Worm (Caenorhabditis elegans) whole organism, L1 larva: ENCODE results near the gene far-7.

Experiments
- F16B12.6 ChIP-seq: fragments of 150-350 bp; optimal IDR thresholded peaks from 2 replicates; lab custom pipeline; 2014; ENCODE audit warnings: missing biosample characterization, missing genetic modification characterization
- alr-1 ChIP-seq: fragments of 200-800 bp; sonication (Bioruptor generic); optimal IDR thresholded peaks from 2 replicates; lab custom pipeline; 2018; ENCODE audit warnings: borderline replicate concordance, mild to moderate bottlenecking, missing genetic modification characterization, missing compliant biosample characterization
- ama-1 ChIP-seq: fragments of 150-350 bp; optimal IDR thresholded peaks from 2 replicates; lab custom pipeline; 2014
- blmp-1 ChIP-seq: fragments of 150-350 bp; optimal IDR thresholded peaks from 2 replicates; lab custom pipeline; 2014; ENCODE audit warnings: missing biosample characterization, missing genetic modification characterization
- ces-1 ChIP-seq: fragments of 150-350 bp; optimal IDR thresholded peaks from 2 replicates; lab custom pipeline; 2014; ENCODE audit warnings: missing biosample characterization, missing genetic modification reagents, missing genetic modification characterization
- dpl-1 ChIP-seq, 3 experiments: fragments of 150-350 bp in 2 of 3; sonication (generic microtip) in 1 of 3; optimal IDR thresholded peaks; 2 replicates each; lab custom pipeline; 2014 to 2017; ENCODE audit warnings: missing biosample characterization in 3 of 3, missing genetic modification characterization in 3 of 3, missing genetic modification reagents in 3 of 3
- efl-1 ChIP-seq, 4 experiments: fragments of 150-350 bp; optimal IDR thresholded peaks in 3 of 4; peaks in 1 of 4; 1 replicate in 1 of 4; 2 replicates in 3 of 4; lab custom pipeline; 2014; ENCODE audit warnings: missing biosample characterization in 2 of 4, missing genetic modification characterization in 2 of 4, missing genetic modification reagents in 2 of 4
- elt-2 ChIP-seq: sonication (generic microtip); optimal IDR thresholded peaks from 2 replicates; lab custom pipeline; 2016; ENCODE audit warnings: missing genetic modification characterization, mild to moderate bottlenecking, inconsistent platforms, missing compliant biosample characterization, missing genetic modification reagents
- elt-3 ChIP-seq, 6 experiments: fragments of 150-350 bp in 1 of 6; sonication (generic microtip); optimal IDR thresholded peaks; 2 replicates each; lab custom pipeline; 2017 to 2018; ENCODE audit warnings: missing biosample characterization in 6 of 6, missing genetic modification characterization in 6 of 6, inconsistent platforms in 1 of 6
- ets-5 ChIP-seq: fragments of 200-800 bp; sonication (Bioruptor generic); IDR thresholded peaks from 2 replicates; pipeline ENCODE4 v1.3.6; 2022; ENCODE audit warnings: missing genetic modification characterization, missing compliant biosample characterization
- fkh-10 ChIP-seq: sonication (generic microtip); optimal IDR thresholded peaks from 2 replicates; lab custom pipeline; 2017; ENCODE audit warnings: missing biosample characterization, missing genetic modification reagents, missing genetic modification characterization
- fkh-8 ChIP-seq: sonication (generic microtip); optimal IDR thresholded peaks from 2 replicates; lab custom pipeline; 2016; ENCODE audit warnings: mild to moderate bottlenecking, missing genetic modification characterization, missing compliant biosample characterization
- grh-1 ChIP-seq: fragments of 200-800 bp; sonication (Bioruptor generic); IDR thresholded peaks from 2 replicates; pipeline ENCODE4 v1.3.6; 2022; ENCODE audit warnings: missing genetic modification reagents, missing genetic modification characterization, missing compliant biosample characterization
- hpl-2 ChIP-seq: fragments of 150-350 bp; optimal IDR thresholded peaks from 2 replicates; lab custom pipeline; 2014; ENCODE audit warnings: missing biosample characterization, missing genetic modification reagents, missing genetic modification characterization
- lin-14 ChIP-seq: fragments of 200-800 bp; sonication (Bioruptor generic); optimal IDR thresholded peaks from 2 replicates; lab custom pipeline; 2018; ENCODE audit warnings: mild to moderate bottlenecking, missing genetic modification characterization, moderate library complexity, missing compliant biosample characterization
- lin-15B ChIP-seq: fragments of 150-350 bp; sonication (generic microtip); optimal IDR thresholded peaks from 3 replicates; lab custom pipeline; 2014; ENCODE audit warnings: missing biosample characterization, missing genetic modification characterization
- lin-35 ChIP-seq, 2 experiments: fragments of 150-350 bp; optimal IDR thresholded peaks; 2 replicates each; lab custom pipeline; 2014; ENCODE audit warnings: missing biosample characterization in 2 of 2, missing genetic modification characterization in 2 of 2, missing genetic modification reagents in 2 of 2
- lin-39 ChIP-seq: fragments of 150-350 bp; optimal IDR thresholded peaks from 2 replicates; lab custom pipeline; 2014; ENCODE audit warnings: missing biosample characterization, missing genetic modification reagents, missing genetic modification characterization
- lir-3 ChIP-seq: sonication (generic microtip); optimal IDR thresholded peaks from 2 replicates; lab custom pipeline; 2016; ENCODE audit warnings: mild to moderate bottlenecking, missing genetic modification characterization, moderate library complexity, missing compliant biosample characterization; ENCODE audit not compliant: poor library complexity
- lsy-2 ChIP-seq, 2 experiments: fragments of 150-350 bp; optimal IDR thresholded peaks; 2 replicates each; lab custom pipeline; 2014; ENCODE audit warnings: missing biosample characterization in 2 of 2, missing genetic modification characterization in 2 of 2
- mab-9 ChIP-seq: fragments of 200-800 bp; sonication (Bioruptor generic); IDR thresholded peaks from 2 replicates; pipeline ENCODE4 v1.3.6; 2022; ENCODE audit warnings: missing genetic modification reagents, missing genetic modification characterization, missing compliant biosample characterization
- mdl-1 ChIP-seq, 2 experiments: fragments of 150-350 bp; optimal IDR thresholded peaks; 2 replicates each; lab custom pipeline; 2014 to 2017; ENCODE audit warnings: missing biosample characterization in 2 of 2, missing genetic modification characterization in 2 of 2, inconsistent platforms in 1 of 2
- mef-2 ChIP-seq: fragments of 150-350 bp; optimal IDR thresholded peaks from 2 replicates; lab custom pipeline; 2014; ENCODE audit warnings: missing biosample characterization, missing genetic modification characterization
- nhr-12 ChIP-seq: sonication (generic microtip); optimal IDR thresholded peaks from 2 replicates; lab custom pipeline; 2017; ENCODE audit warnings: missing biosample characterization, missing genetic modification characterization
- nhr-20 ChIP-seq: sonication (generic microtip); optimal IDR thresholded peaks from 2 replicates; lab custom pipeline; 2016; ENCODE audit warnings: mild to moderate bottlenecking, missing genetic modification characterization, missing compliant biosample characterization
- nhr-47 ChIP-seq: sonication (generic microtip); optimal IDR thresholded peaks from 2 replicates; lab custom pipeline; 2016; ENCODE audit warnings: mild to moderate bottlenecking, missing genetic modification characterization, moderate library complexity, missing compliant biosample characterization
- nhr-71 ChIP-seq: sonication (generic microtip); optimal IDR thresholded peaks from 2 replicates; lab custom pipeline; 2016; ENCODE audit warnings: mild to moderate bottlenecking, missing genetic modification characterization, moderate library complexity, missing compliant biosample characterization
- nhr-77 ChIP-seq: fragments of 150-350 bp; optimal IDR thresholded peaks from 2 replicates; lab custom pipeline; 2014; ENCODE audit warnings: missing biosample characterization, missing genetic modification characterization
- nhr-84 ChIP-seq: sonication (generic microtip); optimal IDR thresholded peaks from 2 replicates; lab custom pipeline; 2017; ENCODE audit warnings: missing biosample characterization, missing genetic modification characterization
- nhr-85 ChIP-seq: sonication (generic microtip); peaks from one replicate; lab custom pipeline; 2016; ENCODE audit warnings: missing genetic modification characterization, inconsistent platforms, missing compliant biosample characterization
- nhr-90 ChIP-seq: sonication (generic microtip); optimal IDR thresholded peaks from 2 replicates; lab custom pipeline; 2016; ENCODE audit warnings: mild to moderate bottlenecking, missing genetic modification characterization, missing compliant biosample characterization; ENCODE audit not compliant: poor library complexity
- pag-3 ChIP-seq: sonication (generic microtip); optimal IDR thresholded peaks from 2 replicates; lab custom pipeline; 2017; ENCODE audit warnings: missing genetic modification characterization, mild to moderate bottlenecking, missing compliant biosample characterization, antibody characterized with exemption, borderline replicate concordance; ENCODE audit not compliant: insufficient read depth
- pax-3 ChIP-seq: fragments of 200-800 bp; sonication (Bioruptor generic); optimal IDR thresholded peaks from 2 replicates; lab custom pipeline; 2018; ENCODE audit warnings: mild to moderate bottlenecking, missing genetic modification characterization, moderate library complexity, missing compliant biosample characterization
- snu-23 ChIP-seq: sonication (generic microtip); optimal IDR thresholded peaks from 2 replicates; lab custom pipeline; 2016; ENCODE audit warnings: missing genetic modification characterization, missing compliant biosample characterization
- sptf-1 ChIP-seq: fragments of 150-350 bp; optimal IDR thresholded peaks from 2 replicates; lab custom pipeline; 2014; ENCODE audit warnings: missing biosample characterization, missing genetic modification characterization
- tbx-2 ChIP-seq: sonication (generic microtip); optimal IDR thresholded peaks from 2 replicates; lab custom pipeline; 2016; ENCODE audit warnings: missing genetic modification characterization, missing compliant biosample characterization
- tlp-1 ChIP-seq: fragments of 150-350 bp; optimal IDR thresholded peaks from 2 replicates; lab custom pipeline; 2014; ENCODE audit warnings: missing biosample characterization, missing genetic modification characterization
- unc-130 ChIP-seq: fragments of 150-350 bp; optimal IDR thresholded peaks from 2 replicates; lab custom pipeline; 2017; ENCODE audit warnings: missing biosample characterization, missing genetic modification characterization, inconsistent platforms
- unc-62 ChIP-seq: fragments of 150-350 bp; optimal IDR thresholded peaks from 2 replicates; lab custom pipeline; 2014; ENCODE audit warnings: missing biosample characterization, missing genetic modification reagents, missing genetic modification characterization
- vab-15 ChIP-seq: sonication (generic microtip); optimal IDR thresholded peaks from 2 replicates; lab custom pipeline; 2017; ENCODE audit warnings: missing genotype, mild to moderate bottlenecking, missing genetic modification characterization, missing compliant biosample characterization
- ztf-11 ChIP-seq, 2 experiments: sonication (generic microtip); optimal IDR thresholded peaks; 2 replicates each; lab custom pipeline; 2016 to 2017; ENCODE audit warnings: missing genetic modification characterization in 2 of 2, missing biosample characterization in 1 of 2, missing compliant biosample characterization in 1 of 2
- ztf-4 ChIP-seq: fragments of 150-350 bp; optimal IDR thresholded peaks from 2 replicates; lab custom pipeline; 2014; ENCODE audit warnings: missing biosample characterization, missing genetic modification characterization

far-7 gene

ce11 chrII:319459-319858 is at the start of gene far-7:
Gene far-7, plus strand, starts transcription at chrII:319789.
- TF ChIP-seq efl-1 (optimal IDR thresholded peaks at IDR 0.05; lab: Kevin White, UChicago) (no peak), efl-1 (GFP tag; optimal IDR thresholded peaks at IDR 0.05 in 1 of 2; lab: Kevin White, UChicago) (peak in 1 of 2 experiments; percentile 12), hpl-2 (GFP tag; lab: Kevin White, UChicago) (no peak), nhr-20 (tag; lab: Kevin White, UChicago) (peak; percentile 46), nhr-71 (tag; lab: Kevin White, UChicago) (peak; percentile 15), nhr-90 (tag; lab: Kevin White, UChicago) (peak; percentile 36), lin-35 (GFP tag; optimal IDR thresholded peaks at IDR 0.05; lab: Kevin White, UChicago) (peak in 1 of 2 experiments; percentile 41), lsy-2 (tag; optimal IDR thresholded peaks at IDR 0.05; lab: Kevin White, UChicago) (no peak), elt-3 (tag; optimal IDR thresholded peaks at IDR 0.05; lab: Kevin White, UChicago) (peak in 2 of 6 experiments; percentile 16 to 50), lin-14 (GFP tag; lab: Kevin White, UChicago) (peak; percentile 58), nhr-47 (tag; lab: Kevin White, UChicago) (no peak), ets-5 (no peak), nhr-85 (peak; percentile 66), blmp-1 (peak; percentile 47), ama-1 (lab: Kevin White, UChicago) (peak; percentile 53), grh-1 (GFP tag; lab: Robert Waterston, UW) (peak; percentile 36; the same call in 1 of the 2 replicates), tbx-2 (tag; lab: Kevin White, UChicago) (peak; percentile 7), snu-23 (GFP tag; lab: Kevin White, UChicago) (peak; percentile 57), mdl-1 (tag; optimal IDR thresholded peaks at IDR 0.05; lab: Kevin White, UChicago) (peak in 1 of 2 experiments; percentile 35), ztf-4 (tag; lab: Kevin White, UChicago) (no peak)

ce11 chrII:273872-274271 is 45.7 kb upstream of the far-7 start, which contains the start of gene B0432.7:
Gene B0432.7, minus strand, starts transcription at chrII:273972.
- TF ChIP-seq alr-1 (tag; lab: Kevin White, UChicago) (no peak), lin-15B (no peak), pag-3 (tag; lab: Kevin White, UChicago) (no peak), hpl-2 (GFP tag; lab: Kevin White, UChicago) (no peak), nhr-12 (tag; lab: Kevin White, UChicago) (no peak), mab-9 (no peak), elt-2 (tag; lab: Kevin White, UChicago) (no peak), nhr-90 (tag; lab: Kevin White, UChicago) (no peak), nhr-47 (tag; lab: Kevin White, UChicago) (no peak), unc-130 (tag; lab: Kevin White, UChicago) (no peak), nhr-77 (tag; lab: Kevin White, UChicago) (no peak), fkh-10 (GFP tag; lab: Kevin White, UChicago) (no peak), unc-62 (GFP tag; lab: Kevin White, UChicago) (no peak), F16B12.6 (tag; lab: Kevin White, UChicago) (no peak), pax-3 (tag; lab: Kevin White, UChicago) (no peak), nhr-84 (tag; lab: Kevin White, UChicago) (no peak), elt-3 (tag; optimal IDR thresholded peaks at IDR 0.05; lab: Kevin White, UChicago) (no peak), dpl-1 (GFP tag; optimal IDR thresholded peaks at IDR 0.05; lab: Kevin White, UChicago) (no peak), mdl-1 (tag; optimal IDR thresholded peaks at IDR 0.05; lab: Kevin White, UChicago) (no peak), mef-2 (tag; lab: Kevin White, UChicago) (no peak)

- TF ChIP-seq lin-15B, result no peak
- TF ChIP-seq ama-1 (lab: Kevin White, UChicago), result no peak
- TF ChIP-seq sptf-1 (tag; lab: Kevin White, UChicago), result no peak
- no peak for TF ChIP-seq nhr-12 (tag; lab: Kevin White, UChicago)
- TF ChIP-seq vab-15, result no peak
- no peak for TF ChIP-seq lin-39 (tag; lab: Kevin White, UChicago)
- TF ChIP-seq elt-3 (tag; optimal IDR thresholded peaks at IDR 0.05; lab: Kevin White, UChicago), result no peak
- no peak for TF ChIP-seq tlp-1 (tag; lab: Kevin White, UChicago)
- no peak for TF ChIP-seq snu-23 (GFP tag; lab: Kevin White, UChicago)
- no peak for TF ChIP-seq lir-3 (tag; lab: Kevin White, UChicago)
- TF ChIP-seq ztf-11 (tag; optimal IDR thresholded peaks at IDR 0.05; lab: Kevin White, UChicago), result no peak
- no peak for TF ChIP-seq ets-5
- no peak for TF ChIP-seq ces-1
- no peak for TF ChIP-seq fkh-8 (tag; lab: Kevin White, UChicago)
- no peak for TF ChIP-seq efl-1 (optimal IDR thresholded peaks at IDR 0.05; lab: Kevin White, UChicago)
- no peak for TF ChIP-seq efl-1 (GFP tag; optimal IDR thresholded peaks at IDR 0.05 in 1 of 2; lab: Kevin White, UChicago)
- TF ChIP-seq pax-3 (tag; lab: Kevin White, UChicago), result no peak
Observed at ce11 chrII:278636-279035, 41.0 kb upstream of the far-7 start, which contains the start of gene B0432.8. Gene B0432.8, minus strand, starts transcription at chrII:278736.
